Worm (Caenorhabditis elegans) whole organism, young adult: ENCODE measurements around the gene ZC155.2.

Source experiments
- B0035.1 ChIP-seq: sonication (generic microtip); optimal IDR thresholded peaks from 2 replicates; lab custom pipeline; 2016; ENCODE audit warnings: missing genetic modification characterization, mild to moderate bottlenecking, missing compliant biosample characterization, missing genotype, missing genetic modification reagents
- B0261.1 ChIP-seq: sonication (generic microtip); optimal IDR thresholded peaks from 2 replicates; lab custom pipeline; 2016; ENCODE audit warnings: mild to moderate bottlenecking, missing genetic modification characterization, moderate library complexity, missing compliant biosample characterization
- C17E4.6 ChIP-seq: fragments of 200-800 bp; sonication (Bioruptor generic); IDR thresholded peaks from 2 replicates; pipeline ENCODE4 v1.3.6; 2022; ENCODE audit warnings: missing genetic modification reagents, missing genetic modification characterization, missing compliant biosample characterization
- F10E7.11 ChIP-seq: sonication (generic microtip); optimal IDR thresholded peaks from 2 replicates; lab custom pipeline; 2017; ENCODE audit warnings: mild to moderate bottlenecking, missing genetic modification characterization, moderate library complexity, missing compliant biosample characterization
- F22D6.2 ChIP-seq: sonication (generic microtip); optimal IDR thresholded peaks from 2 replicates; lab custom pipeline; 2016; ENCODE audit warnings: mild to moderate bottlenecking, missing genetic modification characterization, missing compliant biosample characterization
- T07F8.4 ChIP-seq: sonication (generic microtip); optimal IDR thresholded peaks from 2 replicates; lab custom pipeline; 2016; ENCODE audit warnings: mild to moderate bottlenecking, missing genetic modification characterization, moderate library complexity, missing compliant biosample characterization
- Y53G8AR.9 ChIP-seq: fragments of 200-800 bp; sonication (Bioruptor generic); conservative IDR thresholded peaks from 2 replicates; pipeline ENCODE4 v1.3.6; 2022; ENCODE audit warnings: missing genetic modification reagents, missing genetic modification characterization, missing compliant biosample characterization
- Y95B8A.8 ChIP-seq: fragments of 200-800 bp; sonication (Bioruptor generic); IDR thresholded peaks from 2 replicates; pipeline ENCODE4 v1.3.6; 2022; ENCODE audit warnings: missing genetic modification reagents, missing genetic modification characterization, missing compliant biosample characterization
- ZK185.1 ChIP-seq: sonication (generic microtip); optimal IDR thresholded peaks from 2 replicates; lab custom pipeline; 2016; ENCODE audit warnings: mild to moderate bottlenecking, missing genetic modification characterization, missing compliant biosample characterization; ENCODE audit not compliant: poor library complexity, severe bottlenecking
- akir-1 ChIP-seq: fragments of 200-800 bp; sonication (Bioruptor generic); optimal IDR thresholded peaks from 2 replicates; lab custom pipeline; 2018; ENCODE audit warnings: mild to moderate bottlenecking, missing genetic modification characterization, moderate library complexity, missing compliant biosample characterization
- athp-1 ChIP-seq: sonication (generic microtip); optimal IDR thresholded peaks from 2 replicates; lab custom pipeline; 2017; ENCODE audit warnings: mild to moderate bottlenecking, missing genetic modification characterization, missing compliant biosample characterization
- attf-3 ChIP-seq: fragments of 200-800 bp; sonication (Bioruptor generic); conservative IDR thresholded peaks from 2 replicates; pipeline ENCODE4 v1.3.6; 2022; ENCODE audit warnings: missing genetic modification reagents, missing genetic modification characterization, missing compliant biosample characterization
- bed-1 ChIP-seq: fragments of 200-800 bp; sonication (Bioruptor generic); IDR thresholded peaks from 2 replicates; pipeline ENCODE4 v1.3.6; 2022; ENCODE audit warnings: missing genetic modification reagents, missing genetic modification characterization, missing compliant biosample characterization
- bed-2 ChIP-seq: fragments of 200-800 bp; sonication (Bioruptor generic); IDR thresholded peaks from 2 replicates; pipeline ENCODE4 v1.3.6; 2022; ENCODE audit warnings: missing genetic modification reagents, missing genetic modification characterization, missing compliant biosample characterization
- cebp-1 ChIP-seq, 2 experiments: fragments of 200-800 bp in 1 of 2; sonication (Bioruptor generic) in 1 of 2; sonication (generic microtip) in 1 of 2; IDR thresholded peaks in 1 of 2; optimal IDR thresholded peaks in 1 of 2; 2 replicates each; pipeline versions ENCODE4 v1.3.6 to Lab custom; 2017 to 2022; ENCODE audit warnings: missing compliant biosample characterization in 2 of 2, missing genetic modification characterization in 2 of 2, mild to moderate bottlenecking in 1 of 2, missing genetic modification reagents in 1 of 2, moderate library complexity in 1 of 2
- ceh-58 ChIP-seq: fragments of 200-800 bp; sonication (Bioruptor generic); IDR thresholded peaks from 2 replicates; pipeline ENCODE4 v1.3.6; 2022; ENCODE audit warnings: missing genetic modification characterization, missing compliant biosample characterization
- ceh-79 ChIP-seq: sonication (generic microtip); optimal IDR thresholded peaks from 2 replicates; lab custom pipeline; 2017; ENCODE audit warnings: mild to moderate bottlenecking, missing genetic modification characterization, missing compliant biosample characterization
- dpl-1 ChIP-seq: fragments of 150-350 bp; optimal IDR thresholded peaks from 2 replicates; lab custom pipeline; 2014; ENCODE audit warnings: missing biosample characterization, missing genetic modification reagents, missing genetic modification characterization
- efl-1 ChIP-seq: fragments of 150-350 bp; optimal IDR thresholded peaks from 2 replicates; lab custom pipeline; 2014; ENCODE audit warnings: missing biosample characterization, missing genetic modification reagents, missing genetic modification characterization
- egl-18 ChIP-seq: fragments of 200-800 bp; sonication (Bioruptor generic); IDR thresholded peaks from 2 replicates; pipeline ENCODE4 v1.3.6; 2022; ENCODE audit warnings: missing genetic modification reagents, missing genetic modification characterization, missing compliant biosample characterization
- egrh-3 ChIP-seq: fragments of 200-800 bp; sonication (Bioruptor generic); IDR thresholded peaks from 2 replicates; pipeline ENCODE4 v1.3.6; 2022; ENCODE audit warnings: missing genetic modification reagents, missing genetic modification characterization, missing compliant biosample characterization
- ekl-4 ChIP-seq: fragments of 200-800 bp; sonication (Bioruptor generic); IDR thresholded peaks from 2 replicates; pipeline ENCODE4 v1.3.6; 2022; ENCODE audit warnings: missing genetic modification reagents, missing genetic modification characterization, missing compliant biosample characterization
- fkh-3 ChIP-seq: sonication (generic microtip); optimal IDR thresholded peaks from 2 replicates; lab custom pipeline; 2016; ENCODE audit warnings: mild to moderate bottlenecking, missing genetic modification characterization, missing compliant biosample characterization
- hmg-1.2 ChIP-seq: fragments of 200-800 bp; sonication (Bioruptor generic); IDR thresholded peaks from 2 replicates; pipeline ENCODE4 v1.3.6; 2022; ENCODE audit warnings: missing genetic modification reagents, missing genetic modification characterization, missing compliant biosample characterization
- hrde-1 ChIP-seq: sonication (generic microtip); optimal IDR thresholded peaks from 2 replicates; lab custom pipeline; 2016; ENCODE audit warnings: missing genetic modification characterization, mild to moderate bottlenecking, missing compliant biosample characterization, moderate library complexity, missing genotype, missing genetic modification reagents, borderline replicate concordance
- lin-35 ChIP-seq, 3 experiments: fragments of 150-350 bp in 2 of 3; sonication (generic microtip) in 1 of 3; optimal IDR thresholded peaks; 2 replicates each; lab custom pipeline; 2014 to 2018; ENCODE audit warnings: missing biosample characterization in 3 of 3, missing genetic modification characterization in 3 of 3, missing genetic modification reagents in 3 of 3
- lin-40 ChIP-seq: sonication (generic microtip); optimal IDR thresholded peaks from 2 replicates; lab custom pipeline; 2016; ENCODE audit warnings: missing genetic modification characterization, mild to moderate bottlenecking, missing compliant biosample characterization, missing genotype, missing genetic modification reagents
- madf-10 ChIP-seq: sonication (generic microtip); optimal IDR thresholded peaks from 2 replicates; lab custom pipeline; 2016; ENCODE audit warnings: mild to moderate bottlenecking, missing genetic modification characterization, missing compliant biosample characterization
- mxl-1 ChIP-seq: sonication (generic microtip); optimal IDR thresholded peaks from 2 replicates; lab custom pipeline; 2016; ENCODE audit warnings: missing genetic modification characterization, missing compliant biosample characterization
- nhr-120 ChIP-seq: fragments of 200-800 bp; sonication (Bioruptor generic); IDR thresholded peaks from 2 replicates; pipeline ENCODE4 v1.3.6; 2022; ENCODE audit warnings: missing genetic modification characterization, missing compliant biosample characterization
- snpc-3.4 ChIP-seq: sonication (generic microtip); optimal IDR thresholded peaks from 2 replicates; lab custom pipeline; 2017; ENCODE audit warnings: missing genetic modification characterization, mild to moderate bottlenecking, missing compliant biosample characterization, antibody characterized with exemption, moderate library complexity, missing genotype, missing genetic modification reagents
- unc-62 ChIP-seq: fragments of 150-350 bp; optimal IDR thresholded peaks from 2 replicates; lab custom pipeline; 2014; ENCODE audit warnings: missing biosample characterization, missing genetic modification reagents, missing genetic modification characterization
- ztf-22 ChIP-seq: fragments of 200-800 bp; sonication (Bioruptor generic); optimal IDR thresholded peaks from 2 replicates; lab custom pipeline; 2018; ENCODE audit warnings: mild to moderate bottlenecking, missing genetic modification characterization, moderate library complexity, missing compliant biosample characterization
- ztf-6 ChIP-seq: fragments of 200-800 bp; sonication (Bioruptor generic); IDR thresholded peaks from 2 replicates; pipeline ENCODE4 v1.3.6; 2022; ENCODE audit warnings: missing genetic modification reagents, missing genetic modification characterization, missing compliant biosample characterization

ZC155.2 gene

DNA sequence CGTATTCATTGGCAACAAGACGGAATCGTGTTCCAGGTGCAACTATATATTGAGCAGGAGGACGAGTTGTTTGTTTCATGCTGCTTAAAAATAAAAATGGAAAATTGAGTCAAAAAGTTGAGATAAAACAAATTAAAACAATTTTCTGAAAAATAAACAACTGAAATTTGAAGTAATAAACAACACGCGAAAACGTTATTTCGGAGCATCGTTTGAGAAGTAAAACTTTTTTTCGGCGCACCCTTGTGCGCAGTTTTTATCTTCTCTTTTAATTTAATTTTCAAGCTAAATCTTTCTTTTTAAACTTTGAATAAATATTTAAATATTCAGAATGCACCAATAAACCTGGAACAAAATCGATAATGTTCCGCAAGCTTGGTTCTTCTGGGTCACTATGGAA, 35.3 kb downstream of the ZC155.2 start, which contains the start of the genes sumv-1 and gop-1:
sumv-1 (minus strand) TSS at position 80 of the 400 bp plus-strand sequence.
gop-1 (plus strand) TSS at position 331 of the 400 bp plus-strand sequence.
- TF ChIP-seq attf-3 (GFP tag; lab: Robert Waterston, UW): peak; percentile 83
- TF ChIP-seq nhr-120 (GFP tag; lab: Robert Waterston, UW): no peak

- TF ChIP-seq lin-40 (tag; lab: Kevin White, UChicago) (no peak), mxl-1 (no peak), B0035.1 (no peak), madf-10 (tag; lab: Kevin White, UChicago) (no peak), ceh-79 (tag; lab: Kevin White, UChicago) (no peak), ztf-6 (GFP tag; lab: Robert Waterston, UW) (no peak), F22D6.2 (no peak), B0261.1 (tag; lab: Kevin White, UChicago) (no peak), egl-18 (GFP tag; lab: Robert Waterston, UW) (no peak), fkh-3 (tag; lab: Kevin White, UChicago) (no peak), ztf-22 (GFP tag; lab: Kevin White, UChicago) (no peak), unc-62 (GFP tag; lab: Kevin White, UChicago) (no peak), snpc-3.4 (tag; lab: Kevin White, UChicago) (no peak), ekl-4 (GFP tag; lab: Robert Waterston, UW) (no peak), ZK185.1 (tag; lab: Kevin White, UChicago) (no peak), bed-1 (GFP tag; lab: Robert Waterston, UW) (no peak)
Observed at ce11 chrIII:5258918-5259317, 40.1 kb downstream of the ZC155.2 start, which contains the start of gene gop-2. gop-2 (plus strand) TSS chrIII:5259023.

DNA sequence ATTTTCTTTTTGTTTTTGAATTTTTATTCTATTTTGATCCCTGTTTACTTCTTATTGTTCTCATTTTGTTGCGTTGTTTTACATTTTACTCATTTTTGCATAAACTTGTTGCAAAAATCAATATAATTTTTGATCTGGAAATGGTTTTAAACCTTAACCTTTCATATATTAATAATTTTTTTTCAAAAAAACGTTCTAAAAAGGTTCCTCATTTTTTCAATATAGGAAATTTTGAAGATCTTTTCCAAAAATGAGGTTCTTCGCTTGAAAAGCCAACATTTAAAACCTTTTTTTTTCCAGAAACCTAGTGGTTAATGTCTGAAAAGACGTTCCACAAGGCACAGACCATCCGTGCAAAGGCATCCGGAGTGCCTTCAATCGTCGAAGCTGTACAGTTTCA, 41.6 kb downstream of the ZC155.2 start, which contains the start of gene gop-3:
gop-3 (plus strand) TSS at position 301 of the 400 bp plus-strand sequence.
- TF ChIP-seq efl-1 (GFP tag; lab: Kevin White, UChicago) (no peak), akir-1 (GFP tag; lab: Kevin White, UChicago) (no peak), ztf-22 (GFP tag; lab: Kevin White, UChicago) (no peak), bed-2 (GFP tag; lab: Robert Waterston, UW) (no peak), F10E7.11 (no peak), T07F8.4 (tag; lab: Kevin White, UChicago) (no peak), Y95B8A.8 (GFP tag; lab: Robert Waterston, UW) (no peak), Y53G8AR.9 (GFP tag; lab: Robert Waterston, UW) (no peak), cebp-1 (GFP tag; IDR thresholded peaks at IDR 0.05; lab: Robert Waterston, UW) (no peak), cebp-1 (tag; optimal IDR thresholded peaks at IDR 0.05; lab: Kevin White, UChicago) (no peak), lin-35 (GFP tag; optimal IDR thresholded peaks at IDR 0.05; lab: Kevin White, UChicago) (no peak), hmg-1.2 (GFP tag; lab: Robert Waterston, UW) (no peak), dpl-1 (no peak), hrde-1 (no peak), egrh-3 (no peak), athp-1 (no peak), C17E4.6 (no peak), ceh-58 (GFP tag; lab: Robert Waterston, UW) (no peak)
- TF ChIP-seq, all 124 proteins: peak for 0
